Worm (Caenorhabditis elegans) whole organism, mixed stage, embryonic: ENCODE data around the gene F10G2.10.

Source experiments
- bed-3 ChIP-seq: fragments of 200-800 bp; sonication (Bioruptor generic); optimal IDR thresholded peaks from 3 replicates; lab custom pipeline; 2018; ENCODE audit warnings: mild to moderate bottlenecking, missing genetic modification characterization, moderate library complexity, missing compliant biosample characterization
- blmp-1 ChIP-seq: fragments of 150-350 bp; optimal IDR thresholded peaks from 2 replicates; lab custom pipeline; 2014; ENCODE audit warnings: missing biosample characterization, missing genetic modification characterization
- ceh-39 ChIP-seq: fragments of 150-350 bp; optimal IDR thresholded peaks from 2 replicates; lab custom pipeline; 2014; ENCODE audit warnings: missing biosample characterization, missing genetic modification characterization
- ceh-43 ChIP-seq: fragments of 200-800 bp; sonication (Bioruptor generic); optimal IDR thresholded peaks from 2 replicates; lab custom pipeline; 2018; ENCODE audit warnings: mild to moderate bottlenecking, missing genetic modification characterization, moderate library complexity, missing compliant biosample characterization
- ceh-83 ChIP-seq: fragments of 200-800 bp; sonication (Bioruptor generic); optimal IDR thresholded peaks from 2 replicates; lab custom pipeline; 2018; ENCODE audit warnings: mild to moderate bottlenecking, missing genetic modification characterization, missing compliant biosample characterization
- ces-1 ChIP-seq: fragments of 150-350 bp; optimal IDR thresholded peaks from 2 replicates; lab custom pipeline; 2014; ENCODE audit warnings: missing biosample characterization, missing genetic modification reagents, missing genetic modification characterization
- cnd-1 ChIP-seq: fragments of 200-800 bp; sonication (Bioruptor generic); optimal IDR thresholded peaks from 2 replicates; lab custom pipeline; 2018; ENCODE audit warnings: mild to moderate bottlenecking, missing genetic modification characterization, missing compliant biosample characterization
- drap-1 ChIP-seq: fragments of 200-800 bp; sonication (Bioruptor generic); optimal IDR thresholded peaks from 3 replicates; lab custom pipeline; 2018; ENCODE audit warnings: mild to moderate bottlenecking, missing genetic modification characterization, missing compliant biosample characterization
- elt-1 ChIP-seq: sonication (generic microtip); optimal IDR thresholded peaks from 2 replicates; lab custom pipeline; 2017; ENCODE audit warnings: missing genetic modification characterization, mild to moderate bottlenecking, missing compliant biosample characterization, antibody characterized with exemption, moderate library complexity, borderline replicate concordance; ENCODE audit not compliant: insufficient read depth
- elt-3 ChIP-seq: fragments of 150-350 bp; optimal IDR thresholded peaks from 2 replicates; lab custom pipeline; 2014; ENCODE audit warnings: missing biosample characterization, missing genetic modification characterization
- flh-1 ChIP-seq: fragments of 200-800 bp; sonication (Bioruptor generic); optimal IDR thresholded peaks from 2 replicates; lab custom pipeline; 2018; ENCODE audit warnings: mild to moderate bottlenecking, missing genetic modification characterization, moderate library complexity, missing compliant biosample characterization
- ham-2 ChIP-seq: fragments of 200-800 bp; sonication (Bioruptor generic); optimal IDR thresholded peaks from 2 replicates; lab custom pipeline; 2018; ENCODE audit warnings: mild to moderate bottlenecking, missing genetic modification characterization, missing compliant biosample characterization
- lin-13 ChIP-seq: fragments of 150-350 bp; optimal IDR thresholded peaks from 2 replicates; lab custom pipeline; 2014; ENCODE audit warnings: missing biosample characterization, missing genetic modification characterization
- lin-32 ChIP-seq: fragments of 200-800 bp; sonication (Bioruptor generic); optimal IDR thresholded peaks from 2 replicates; lab custom pipeline; 2018; ENCODE audit warnings: mild to moderate bottlenecking, missing genetic modification characterization, missing compliant biosample characterization
- lsy-2 ChIP-seq: fragments of 150-350 bp; optimal IDR thresholded peaks from 2 replicates; lab custom pipeline; 2014; ENCODE audit warnings: missing biosample characterization, missing genetic modification characterization
- mab-5 ChIP-seq: fragments of 150-350 bp; optimal IDR thresholded peaks from 2 replicates; lab custom pipeline; 2014; ENCODE audit warnings: missing biosample characterization, missing genetic modification characterization
- mls-2 ChIP-seq: sonication (generic microtip); optimal IDR thresholded peaks from 2 replicates; lab custom pipeline; 2016; ENCODE audit warnings: mild to moderate bottlenecking, missing genetic modification characterization, moderate library complexity, missing compliant biosample characterization
- nhr-2 ChIP-seq: fragments of 150-350 bp; optimal IDR thresholded peaks from 2 replicates; lab custom pipeline; 2014; ENCODE audit warnings: missing biosample characterization, missing genetic modification characterization
- nhr-76 ChIP-seq: sonication (generic microtip); optimal IDR thresholded peaks from 2 replicates; lab custom pipeline; 2017; ENCODE audit warnings: missing biosample characterization, missing genetic modification characterization
- pha-4 ChIP-seq: fragments of 150-350 bp; optimal IDR thresholded peaks from 2 replicates; lab custom pipeline; 2018; ENCODE audit warnings: missing biosample characterization, missing genetic modification reagents, missing genetic modification characterization
- sem-2 ChIP-seq: fragments of 200-800 bp; sonication (Bioruptor generic); optimal IDR thresholded peaks from 2 replicates; lab custom pipeline; 2018; ENCODE audit warnings: mild to moderate bottlenecking, missing genetic modification characterization, missing compliant biosample characterization
- snpc-4 ChIP-seq: fragments of 150-350 bp; optimal IDR thresholded peaks from 2 replicates; lab custom pipeline; 2014; ENCODE audit warnings: missing biosample characterization, missing genetic modification characterization
- sptf-1 ChIP-seq: sonication (generic microtip); optimal IDR thresholded peaks from 2 replicates; lab custom pipeline; 2017; ENCODE audit warnings: mild to moderate bottlenecking, missing genetic modification characterization, moderate library complexity, missing compliant biosample characterization
- tbx-8 ChIP-seq: fragments of 200-800 bp; sonication (Bioruptor generic); optimal IDR thresholded peaks from 2 replicates; lab custom pipeline; 2018; ENCODE audit warnings: mild to moderate bottlenecking, missing genetic modification characterization, moderate library complexity, missing compliant biosample characterization
- unc-120 ChIP-seq: sonication (generic microtip); optimal IDR thresholded peaks from 2 replicates; lab custom pipeline; 2017; ENCODE audit warnings: missing genetic modification characterization, missing compliant biosample characterization; ENCODE audit not compliant: poor library complexity, severe bottlenecking
- unc-39 ChIP-seq: fragments of 150-350 bp; optimal IDR thresholded peaks from 2 replicates; lab custom pipeline; 2014; ENCODE audit warnings: missing biosample characterization, missing genetic modification characterization
- unc-62 ChIP-seq: fragments of 150-350 bp; optimal IDR thresholded peaks from 2 replicates; lab custom pipeline; 2014; ENCODE audit warnings: missing biosample characterization, missing genetic modification reagents, missing genetic modification characterization
- zip-8 ChIP-seq: fragments of 150-350 bp; optimal IDR thresholded peaks from 2 replicates; lab custom pipeline; 2014; ENCODE audit warnings: missing biosample characterization, missing genetic modification characterization
- ztf-11 ChIP-seq: fragments of 150-350 bp; optimal IDR thresholded peaks from 2 replicates; lab custom pipeline; 2014; ENCODE audit warnings: missing biosample characterization, missing genetic modification characterization

The F10G2.10 gene

ce11 chrV:7352186-7353053 is 30.4 kb downstream of the F10G2.10 start, which contains the start of the genes srh-231 and srh-275:
TSS of gene srh-231 (minus strand) at chrV:7352236.
TSS of gene srh-275 (plus strand) at chrV:7353003.
- TF ChIP-seq ham-2 (GFP tag; lab: Kevin White, UChicago) (no peak), ceh-43 (no peak), pha-4 (tag; lab: Kevin White, UChicago) (no peak), lin-32 (GFP tag; lab: Kevin White, UChicago) (no peak), ceh-83 (GFP tag; lab: Kevin White, UChicago) (no peak), blmp-1 (no peak)

- TF ChIP-seq unc-120 (tag; lab: Kevin White, UChicago), result no peak
- TF ChIP-seq ztf-11 (tag; lab: Kevin White, UChicago), result no peak
- TF ChIP-seq unc-39 (tag; lab: Kevin White, UChicago), result no peak
- no peak for TF ChIP-seq cnd-1
- TF ChIP-seq ceh-83 (GFP tag; lab: Kevin White, UChicago), result no peak
- no peak for TF ChIP-seq pha-4 (tag; lab: Kevin White, UChicago)
- no peak for TF ChIP-seq mls-2 (tag; lab: Kevin White, UChicago)
- TF ChIP-seq sptf-1 (tag; lab: Kevin White, UChicago), result no peak
- TF ChIP-seq ceh-39 (tag; lab: Kevin White, UChicago), result no peak
- TF ChIP-seq blmp-1, result no peak
- TF ChIP-seq sem-2 (GFP tag; lab: Kevin White, UChicago), result no peak
- no peak for TF ChIP-seq nhr-76
- TF ChIP-seq tbx-8, result no peak
- TF ChIP-seq lin-13 (tag; lab: Kevin White, UChicago), result no peak
- TF ChIP-seq ham-2 (GFP tag; lab: Kevin White, UChicago), result no peak
- TF ChIP-seq ceh-43, result no peak
These were observed 31.6 kb downstream of the F10G2.10 start for ce11 chrV:7353602-7354001.

- no peak for TF ChIP-seq tbx-8
- TF ChIP-seq, all 35 proteins: peak for 0
These were observed 33.4 kb downstream of the F10G2.10 start, which contains the start of gene tag-293 for ce11 chrV:7355464-7355863. TSS of gene tag-293 (minus strand) at chrV:7355564.

ce11 chrV:7356684-7357083 is 34.7 kb downstream of the F10G2.10 start, which contains the start of gene C03G6.21:
TSS of gene C03G6.21 (minus strand) at chrV:7356784.
- TF ChIP-seq zip-8 (no peak), lin-13 (tag; lab: Kevin White, UChicago) (no peak), nhr-2 (no peak), unc-62 (GFP tag; lab: Kevin White, UChicago) (no peak), ceh-43 (no peak), ham-2 (GFP tag; lab: Kevin White, UChicago) (no peak), ces-1 (no peak), elt-1 (tag; lab: Kevin White, UChicago) (no peak), elt-3 (tag; lab: Kevin White, UChicago) (no peak)

- TF ChIP-seq mls-2 (tag; lab: Kevin White, UChicago) (no peak), bed-3 (GFP tag; lab: Kevin White, UChicago) (no peak), ham-2 (GFP tag; lab: Kevin White, UChicago) (no peak), mab-5 (no peak), ztf-11 (tag; lab: Kevin White, UChicago) (no peak), snpc-4 (no peak), sptf-1 (tag; lab: Kevin White, UChicago) (no peak), ceh-39 (tag; lab: Kevin White, UChicago) (no peak), lsy-2 (no peak), elt-1 (tag; lab: Kevin White, UChicago) (no peak), unc-39 (tag; lab: Kevin White, UChicago) (no peak), flh-1 (GFP tag; lab: Kevin White, UChicago) (no peak), drap-1 (no peak), ces-1 (no peak), cnd-1 (no peak), sem-2 (GFP tag; lab: Kevin White, UChicago) (no peak), ceh-83 (GFP tag; lab: Kevin White, UChicago) (no peak)
- TF ChIP-seq, all 35 proteins: peak for 0
These were observed 35.1 kb downstream of the F10G2.10 start, which contains the start of gene C03G6.6 for ce11 chrV:7357132-7357531. TSS of gene C03G6.6 (plus strand) at chrV:7357432.
